Worm (Caenorhabditis elegans) whole organism, L4/young adult: ENCODE measurements around the gene C06C6.7.

ENCODE experiments used
- W03F9.2 ChIP-seq: fragments of 150-350 bp; optimal IDR thresholded peaks from 2 replicates; lab custom pipeline; 2014; ENCODE audit warnings: missing biosample characterization, missing genetic modification characterization
- dao-5 ChIP-seq: sonication (generic microtip); optimal IDR thresholded peaks from 2 replicates; lab custom pipeline; 2016; ENCODE audit warnings: missing genotype, missing genetic modification characterization, moderate library complexity, missing compliant biosample characterization
- him-1 ChIP-seq: sonication (generic microtip); optimal IDR thresholded peaks from 2 replicates; lab custom pipeline; 2016; ENCODE audit warnings: missing genotype, missing genetic modification reagents, missing genetic modification characterization, missing compliant biosample characterization

ce11 chrV:16024300-16024699 lies 32.4 kb downstream of the C06C6.7 start, which contains the start of gene T10C6.6:
- TF ChIP-seq him-1 (tag; lab: Kevin White, UChicago) (no peak), dao-5 (tag; lab: Kevin White, UChicago) (no peak), W03F9.2 (no peak)
